Fruit fly (Drosophila melanogaster) whole organism, pupa: ENCODE measurements around the gene CG17816.

Experiments used
- CG10348 ChIP-seq: fragments of 200-800 bp; sonication (Bioruptor generic); IDR thresholded peaks from 2 replicates; pipeline ENCODE4 v1.3.6; 2022; ENCODE audit warnings: missing biosample characterization, missing genetic modification characterization
- CG12605 ChIP-seq: fragments of 200-800 bp; sonication (Bioruptor generic); IDR thresholded peaks from 2 replicates; pipeline ENCODE4 v1.3.6; 2022; ENCODE audit warnings: missing biosample characterization, missing genetic modification characterization
- CG13204 ChIP-seq: fragments of 200-800 bp; sonication (Bioruptor generic); optimal IDR thresholded peaks from 2 replicates; lab custom pipeline; 2018; ENCODE audit warnings: missing biosample characterization, mild to moderate bottlenecking, missing genetic modification characterization, moderate library complexity
- CG14655 ChIP-seq: fragments of 200-800 bp; sonication (Bioruptor generic); optimal IDR thresholded peaks from 3 replicates; lab custom pipeline; 2017; ENCODE audit warnings: mild to moderate bottlenecking, missing biosample characterization, missing genetic modification reagents, missing genetic modification characterization
- CG15710 ChIP-seq: fragments of 200-800 bp; sonication (Bioruptor generic); optimal IDR thresholded peaks from 2 replicates; lab custom pipeline; 2018; ENCODE audit warnings: missing biosample characterization, mild to moderate bottlenecking, missing genetic modification characterization, moderate library complexity
- CG17806 ChIP-seq: fragments of 200-800 bp; sonication (Bioruptor generic); optimal IDR thresholded peaks from 2 replicates; lab custom pipeline; 2018; ENCODE audit warnings: missing biosample characterization, mild to moderate bottlenecking, missing genetic modification characterization, moderate library complexity
- CG32121 ChIP-seq: fragments of 200-800 bp; sonication (Bioruptor generic); IDR thresholded peaks from 2 replicates; pipeline ENCODE4 v1.3.6; 2022; ENCODE audit warnings: missing biosample characterization, missing genetic modification characterization
- CG34367 ChIP-seq: fragments of 200-800 bp; sonication (Bioruptor generic); optimal IDR thresholded peaks from 2 replicates; lab custom pipeline; 2018; ENCODE audit warnings: missing biosample characterization, mild to moderate bottlenecking, missing genetic modification characterization
- CG4496 ChIP-seq: fragments of 200-800 bp; sonication (Bioruptor generic); IDR thresholded peaks from 3 replicates; pipeline ENCODE4 v1.3.6; 2022; ENCODE audit warnings: missing biosample characterization, missing genetic modification characterization
- CG8159 ChIP-seq: fragments of 200-800 bp; sonication (Bioruptor generic); optimal IDR thresholded peaks from 3 replicates; lab custom pipeline; 2018; ENCODE audit warnings: missing biosample characterization, mild to moderate bottlenecking, missing genetic modification characterization, moderate library complexity
- CG8301 ChIP-seq: fragments of 200-800 bp; sonication (Bioruptor generic); optimal IDR thresholded peaks from 2 replicates; lab custom pipeline; 2018; ENCODE audit warnings: missing biosample characterization, mild to moderate bottlenecking, missing genetic modification characterization
- CG9948 ChIP-seq: fragments of 200-800 bp; sonication (Bioruptor generic); optimal IDR thresholded peaks from 2 replicates; lab custom pipeline; 2018; ENCODE audit warnings: missing biosample characterization, mild to moderate bottlenecking, missing genetic modification characterization, moderate library complexity
- D1 ChIP-seq: fragments of 200-800 bp; sonication (Bioruptor generic); optimal IDR thresholded peaks from 2 replicates; lab custom pipeline; 2018; ENCODE audit warnings: missing biosample characterization, mild to moderate bottlenecking, missing genetic modification characterization, moderate library complexity
- EcR ChIP-seq: fragments of 200-800 bp; sonication (Bioruptor generic); optimal IDR thresholded peaks from 3 replicates; lab custom pipeline; 2019; ENCODE audit warnings: missing biosample characterization, missing genetic modification characterization, mild to moderate bottlenecking, moderate library complexity, missing genetic modification reagents
- Ets98B ChIP-seq: fragments of 200-800 bp; sonication (Bioruptor generic); IDR thresholded peaks from 2 replicates; pipeline ENCODE4 v1.3.6; 2022; ENCODE audit warnings: missing biosample characterization, missing genetic modification characterization
- Pif1A ChIP-seq: fragments of 200-800 bp; sonication (Bioruptor generic); optimal IDR thresholded peaks from 3 replicates; lab custom pipeline; 2016; ENCODE audit warnings: missing biosample characterization, missing genetic modification characterization
- Pif1B ChIP-seq: fragments of 200-800 bp; sonication (Bioruptor generic); optimal IDR thresholded peaks from 3 replicates; lab custom pipeline; 2016; ENCODE audit warnings: missing biosample characterization, missing genetic modification characterization
- Snoo ChIP-seq: fragments of 200-800 bp; sonication (Bioruptor generic); optimal IDR thresholded peaks from 3 replicates; lab custom pipeline; 2017; ENCODE audit warnings: missing biosample characterization, mild to moderate bottlenecking, missing genetic modification characterization, inconsistent platforms
- fd96Ca ChIP-seq: fragments of 200-800 bp; sonication (Bioruptor generic); IDR thresholded peaks from 3 replicates; pipeline ENCODE4 v1.3.6; 2022; ENCODE audit warnings: missing biosample characterization, missing genetic modification characterization
- gl ChIP-seq: fragments of 200-800 bp; sonication (Bioruptor generic); optimal IDR thresholded peaks from 2 replicates; lab custom pipeline; 2018; ENCODE audit warnings: missing biosample characterization, mild to moderate bottlenecking, missing genetic modification characterization
- rn ChIP-seq: fragments of 200-800 bp; sonication (Bioruptor generic); IDR thresholded peaks from 2 replicates; pipeline ENCODE4 v1.3.6; 2022; ENCODE audit warnings: missing biosample characterization, missing genetic modification characterization

CG17816 gene

dm6 chr3R:7907311-7907710, 20.8 kb upstream of the CG17816 start, which contains the start of the genes Taf7 and EMC1:
TSS of gene Taf7 (plus strand) at chr3R:7907333.
TSS of gene EMC1 (minus strand) at chr3R:7907363.
- TF ChIP-seq CG9948 (tag; lab: Kevin White, UChicago) (no peak), EcR (GFP tag; lab: Kevin White, UChicago) (peak; percentile 7), CG4496 (GFP tag; lab: Robert Waterston, UW) (no peak)

- TF ChIP-seq D1 (tag; lab: Kevin White, UChicago) (no peak), CG12605 (GFP tag; lab: Robert Waterston, UW) (no peak), Ets98B (GFP tag; lab: Robert Waterston, UW) (no peak), CG9948 (tag; lab: Kevin White, UChicago) (no peak), CG15710 (tag; lab: Kevin White, UChicago) (no peak), Snoo (tag; lab: Kevin White, UChicago) (no peak), fd96Ca (GFP tag; lab: Robert Waterston, UW) (no peak), CG10348 (GFP tag; lab: Robert Waterston, UW) (no peak), CG32121 (GFP tag; lab: Robert Waterston, UW) (no peak), rn (GFP tag; lab: Robert Waterston, UW) (no peak), gl (no peak), Pif1B (GFP tag; lab: Kevin White, UChicago) (no peak), CG8159 (tag; lab: Kevin White, UChicago) (no peak), CG34367 (no peak), CG8301 (no peak), CG17806 (tag; lab: Kevin White, UChicago) (no peak), CG14655 (GFP tag; lab: Kevin White, UChicago) (no peak), CG4496 (GFP tag; lab: Robert Waterston, UW) (no peak), EcR (GFP tag; lab: Kevin White, UChicago) (no peak)
These were observed 15.9 kb upstream of the CG17816 start, which contains the start of gene mRpS9 for dm6 chr3R:7902313-7902872. TSS of gene mRpS9 (minus strand) at chr3R:7902667.

- TF ChIP-seq rn (GFP tag; lab: Robert Waterston, UW) (no peak), EcR (GFP tag; lab: Kevin White, UChicago) (no peak), CG8159 (tag; lab: Kevin White, UChicago) (no peak), gl (no peak), CG8301 (no peak), CG15710 (tag; lab: Kevin White, UChicago) (no peak)
These were observed 12.7 kb upstream of the CG17816 start for dm6 chr3R:7899277-7899676.

dm6 chr3R:7895457-7895856, 8.9 kb upstream of the CG17816 start:
- no peak for TF ChIP-seq CG34367
- peak; percentile 66 for TF ChIP-seq CG10348 (GFP tag; lab: Robert Waterston, UW)
- TF ChIP-seq CG4496 (GFP tag; lab: Robert Waterston, UW): peak; percentile 95
- no peak for TF ChIP-seq EcR (GFP tag; lab: Kevin White, UChicago)
- peak; percentile 83 for TF ChIP-seq rn (GFP tag; lab: Robert Waterston, UW)
- no peak for TF ChIP-seq CG14655 (GFP tag; lab: Kevin White, UChicago)
- TF ChIP-seq D1 (tag; lab: Kevin White, UChicago): peak; percentile 80
- TF ChIP-seq fd96Ca (GFP tag; lab: Robert Waterston, UW): peak; percentile 80; the same call in 2 of the 3 replicates
- peak; percentile 91 for TF ChIP-seq CG17806 (tag; lab: Kevin White, UChicago)
- peak; percentile 91 for TF ChIP-seq CG8159 (tag; lab: Kevin White, UChicago)
- peak; percentile 82 for TF ChIP-seq gl
- peak; percentile 91 for TF ChIP-seq CG15710 (tag; lab: Kevin White, UChicago)
- peak; percentile 94 for TF ChIP-seq CG8301
- peak; percentile 94; the same call in 1 of the 2 replicates for TF ChIP-seq CG12605 (GFP tag; lab: Robert Waterston, UW)
- TF ChIP-seq Pif1B (GFP tag; lab: Kevin White, UChicago): peak; percentile 84
- TF ChIP-seq Snoo (tag; lab: Kevin White, UChicago): no peak
- TF ChIP-seq Pif1A (GFP tag; lab: Kevin White, UChicago): peak; percentile 83
- no peak for TF ChIP-seq CG13204
- peak; percentile 95 for TF ChIP-seq CG32121 (GFP tag; lab: Robert Waterston, UW)
- TF ChIP-seq Ets98B (GFP tag; lab: Robert Waterston, UW): peak; percentile 95
- peak; percentile 86 for TF ChIP-seq CG9948 (tag; lab: Kevin White, UChicago)

- TF ChIP-seq CG14655 (GFP tag; lab: Kevin White, UChicago): peak; percentile 18
- no peak for TF ChIP-seq CG8301
- TF ChIP-seq fd96Ca (GFP tag; lab: Robert Waterston, UW): 0 out of 3 replicates have a peak, but pooled peaks have one; percentile 42
- no peak for TF ChIP-seq Ets98B (GFP tag; lab: Robert Waterston, UW)
- TF ChIP-seq Pif1B (GFP tag; lab: Kevin White, UChicago): no peak
These were observed 8.1 kb upstream of the CG17816 start for dm6 chr3R:7894586-7894985.

- TF ChIP-seq CG13204 (peak; percentile 17), EcR (GFP tag; lab: Kevin White, UChicago) (no peak), CG12605 (GFP tag; lab: Robert Waterston, UW) (peak; percentile 71), CG8159 (tag; lab: Kevin White, UChicago) (peak; percentile 3), Ets98B (GFP tag; lab: Robert Waterston, UW) (peak; percentile 79), Pif1A (GFP tag; lab: Kevin White, UChicago) (peak; percentile 53), CG34367 (no peak), CG32121 (GFP tag; lab: Robert Waterston, UW) (peak; percentile 88), D1 (tag; lab: Kevin White, UChicago) (no peak), Pif1B (GFP tag; lab: Kevin White, UChicago) (peak; percentile 62), CG8301 (peak; percentile 1), Snoo (tag; lab: Kevin White, UChicago) (peak; percentile 11), CG17806 (tag; lab: Kevin White, UChicago) (peak; percentile 27), gl (no peak), CG9948 (tag; lab: Kevin White, UChicago) (no peak), rn (GFP tag; lab: Robert Waterston, UW) (peak; percentile 61; the same call in 1 of the 2 replicates), CG10348 (GFP tag; lab: Robert Waterston, UW) (no peak), fd96Ca (GFP tag; lab: Robert Waterston, UW) (peak; percentile 84), CG4496 (GFP tag; lab: Robert Waterston, UW) (peak; percentile 87), CG15710 (tag; lab: Kevin White, UChicago) (peak; percentile 1), CG14655 (GFP tag; lab: Kevin White, UChicago) (peak; percentile 39)
These were observed 5.9 kb upstream of the CG17816 start for dm6 chr3R:7892246-7893000.
